Worm (Caenorhabditis elegans) whole organism, young adult: ENCODE measurements around the gene gar-3.

Experiments
- B0336.3 ChIP-seq: fragments of 200-800 bp; sonication (Bioruptor generic); IDR thresholded peaks from 2 replicates; pipeline ENCODE4 v1.3.6; 2022; ENCODE audit warnings: missing genetic modification characterization, missing compliant biosample characterization
- C17E4.6 ChIP-seq: fragments of 200-800 bp; sonication (Bioruptor generic); IDR thresholded peaks from 2 replicates; pipeline ENCODE4 v1.3.6; 2022; ENCODE audit warnings: missing genetic modification reagents, missing genetic modification characterization, missing compliant biosample characterization
- Y56A3A.18 ChIP-seq: fragments of 200-800 bp; sonication (Bioruptor generic); IDR thresholded peaks from 2 replicates; pipeline ENCODE4 v1.3.6; 2022; ENCODE audit warnings: missing genetic modification reagents, missing genetic modification characterization, missing compliant biosample characterization
- die-1 ChIP-seq: sonication (generic microtip); optimal IDR thresholded peaks from 2 replicates; lab custom pipeline; 2016; ENCODE audit warnings: missing genotype, mild to moderate bottlenecking, missing genetic modification characterization, missing compliant biosample characterization
- dpl-1 ChIP-seq: fragments of 150-350 bp; optimal IDR thresholded peaks from 2 replicates; lab custom pipeline; 2014; ENCODE audit warnings: missing biosample characterization, missing genetic modification reagents, missing genetic modification characterization
- hmg-1.2 ChIP-seq: fragments of 200-800 bp; sonication (Bioruptor generic); IDR thresholded peaks from 2 replicates; pipeline ENCODE4 v1.3.6; 2022; ENCODE audit warnings: missing genetic modification reagents, missing genetic modification characterization, missing compliant biosample characterization
- lir-1 ChIP-seq: fragments of 200-800 bp; sonication (Bioruptor generic); conservative IDR thresholded peaks from 2 replicates; pipeline ENCODE4 v1.3.6; 2022; ENCODE audit warnings: missing genetic modification reagents, missing genetic modification characterization, missing compliant biosample characterization
- mel-28 ChIP-seq: sonication (generic microtip); optimal IDR thresholded peaks from 2 replicates; lab custom pipeline; 2016; ENCODE audit warnings: borderline replicate concordance, mild to moderate bottlenecking, missing genetic modification characterization, missing compliant biosample characterization
- rcor-1 ChIP-seq: fragments of 200-800 bp; sonication (Bioruptor generic); IDR thresholded peaks from 2 replicates; pipeline ENCODE4 v1.3.6; 2022; ENCODE audit warnings: missing genetic modification reagents, missing genetic modification characterization, missing compliant biosample characterization
- sea-2 ChIP-seq: fragments of 200-800 bp; sonication (Bioruptor generic); IDR thresholded peaks from 2 replicates; pipeline ENCODE4 v1.3.6; 2022; ENCODE audit warnings: missing genetic modification characterization, missing compliant biosample characterization
- snpc-4 ChIP-seq, 5 experiments: fragments of 150-350 bp in 1 of 5; sonication (generic microtip) in 4 of 5; optimal IDR thresholded peaks; 2 replicates each; lab custom pipeline; 2014 to 2018; ENCODE audit warnings: missing genetic modification characterization in 5 of 5, missing biosample characterization in 3 of 5, antibody characterized with exemption in 2 of 5, mild to moderate bottlenecking in 2 of 5, missing compliant biosample characterization in 2 of 5, missing genotype in 2 of 5, moderate library complexity in 2 of 5, missing genetic modification reagents in 1 of 5
- somi-1 ChIP-seq: fragments of 200-800 bp; sonication (Bioruptor generic); optimal IDR thresholded peaks from 2 replicates; lab custom pipeline; 2018; ENCODE audit warnings: mild to moderate bottlenecking, missing genetic modification characterization, missing compliant biosample characterization
- unc-130 ChIP-seq: sonication (generic microtip); optimal IDR thresholded peaks from 2 replicates; lab custom pipeline; 2016; ENCODE audit warnings: missing genetic modification reagents, missing genetic modification characterization, missing compliant biosample characterization
- ztf-26 ChIP-seq: sonication (generic microtip); optimal IDR thresholded peaks from 2 replicates; lab custom pipeline; 2017; ENCODE audit warnings: missing genetic modification characterization, missing compliant biosample characterization

DNA sequence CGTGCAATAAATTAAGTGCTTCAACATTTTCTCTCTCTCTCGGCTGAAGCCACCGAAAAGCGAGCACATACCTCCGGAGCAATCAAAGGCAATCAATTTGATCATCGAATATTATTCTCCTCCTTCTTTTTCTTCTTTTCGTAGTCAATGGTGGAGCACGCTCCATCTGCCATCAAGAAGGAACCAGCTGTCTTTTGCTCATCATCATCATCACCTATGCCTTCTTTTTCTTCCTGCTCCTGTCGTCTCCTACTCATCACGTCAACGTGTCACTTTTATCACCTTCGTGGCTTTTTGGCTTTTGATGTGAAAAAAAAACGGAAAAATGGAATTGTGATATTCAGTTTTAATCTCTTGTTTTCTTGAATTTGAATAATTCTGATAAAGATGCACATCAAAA, 46.1 kb upstream of the gar-3 start:
- TF ChIP-seq rcor-1 = no peak
- TF ChIP-seq dpl-1 (GFP tag; lab: Kevin White, UChicago) = no peak
- no peak for TF ChIP-seq Y56A3A.18 (GFP tag; lab: Robert Waterston, UW)
- no peak for TF ChIP-seq somi-1 (GFP tag; lab: Kevin White, UChicago)
- TF ChIP-seq mel-28 = no peak
- TF ChIP-seq die-1 = no peak
- TF ChIP-seq sea-2 (GFP tag; lab: Robert Waterston, UW) = no peak
- TF ChIP-seq lir-1 (GFP tag; lab: Robert Waterston, UW) = no peak
- no peak for TF ChIP-seq snpc-4 (GFP tag; optimal IDR thresholded peaks at IDR 0.05; lab: Kevin White, UChicago)
- no peak for TF ChIP-seq snpc-4 (tag; optimal IDR thresholded peaks at IDR 0.05; lab: Kevin White, UChicago)
- no peak for TF ChIP-seq unc-130 (GFP tag; lab: Kevin White, UChicago)
- no peak for TF ChIP-seq hmg-1.2 (GFP tag; lab: Robert Waterston, UW)
- TF ChIP-seq C17E4.6 (GFP tag; lab: Robert Waterston, UW) = no peak
- TF ChIP-seq ztf-26 (tag; lab: Kevin White, UChicago) = no peak
- TF ChIP-seq B0336.3 (GFP tag; lab: Robert Waterston, UW) = no peak
